Fruit fly (Drosophila melanogaster) whole organism, embryonic: ENCODE results near the gene BOD1.

ENCODE experiments used
- B-H2 ChIP-seq: fragments of 200-800 bp; sonication (Bioruptor generic); optimal IDR thresholded peaks from 2 replicates; lab custom pipeline; 2018; ENCODE audit warnings: missing biosample characterization, mild to moderate bottlenecking, missing genetic modification characterization
- CG10267 ChIP-seq: fragments of 200-800 bp; sonication (Bioruptor generic); optimal IDR thresholded peaks from 2 replicates; lab custom pipeline; 2018; ENCODE audit warnings: missing biosample characterization, mild to moderate bottlenecking, missing genetic modification characterization, moderate library complexity
- CG12391 ChIP-seq: fragments of 200-800 bp; sonication (Bioruptor generic); optimal IDR thresholded peaks from 3 replicates; lab custom pipeline; 2018; ENCODE audit warnings: missing biosample characterization, mild to moderate bottlenecking, missing genetic modification characterization, moderate library complexity
- CG13287 ChIP-seq: fragments of 200-800 bp; sonication (Bioruptor generic); IDR thresholded peaks from 2 replicates; pipeline ENCODE4 v1.3.6; 2022; ENCODE audit warnings: missing biosample characterization, missing genetic modification characterization; ENCODE audit not compliant: partially characterized antibody
- CG14050 ChIP-seq: fragments of 200-800 bp; sonication (Bioruptor generic); IDR thresholded peaks from 3 replicates; pipeline ENCODE4 v1.3.6; 2022; ENCODE audit warnings: missing biosample characterization, missing genetic modification characterization
- CG14710 ChIP-seq: fragments of 200-800 bp; sonication (Bioruptor generic); optimal IDR thresholded peaks from 3 replicates; lab custom pipeline; 2019; ENCODE audit warnings: missing biosample characterization, mild to moderate bottlenecking, missing genetic modification characterization, moderate library complexity
- CG1529 ChIP-seq: fragments of 200-800 bp; sonication (Bioruptor generic); optimal IDR thresholded peaks from 3 replicates; lab custom pipeline; 2018; ENCODE audit warnings: missing biosample characterization, missing genetic modification characterization
- CG16863 ChIP-seq: fragments of 200-800 bp; sonication (Bioruptor generic); optimal IDR thresholded peaks from 3 replicates; lab custom pipeline; 2016; ENCODE audit warnings: missing biosample characterization, missing genetic modification characterization
- CG17568 ChIP-seq: fragments of 200-800 bp; sonication (Bioruptor generic); optimal IDR thresholded peaks from 2 replicates; lab custom pipeline; 2018; ENCODE audit warnings: missing biosample characterization, mild to moderate bottlenecking, missing genetic modification characterization, moderate library complexity
- CG1832 ChIP-seq: fragments of 200-800 bp; sonication (Bioruptor generic); optimal IDR thresholded peaks from 2 replicates; lab custom pipeline; 2017; ENCODE audit warnings: missing biosample characterization, mild to moderate bottlenecking, missing genetic modification characterization, inconsistent platforms
- CG18619 ChIP-seq: fragments of 200-800 bp; sonication (Bioruptor generic); optimal IDR thresholded peaks from 3 replicates; lab custom pipeline; 2017; ENCODE audit warnings: missing biosample characterization, mild to moderate bottlenecking, missing genetic modification characterization
- CG30403 ChIP-seq: fragments of 200-800 bp; sonication (Bioruptor generic); optimal IDR thresholded peaks from 3 replicates; lab custom pipeline; 2016; ENCODE audit warnings: missing biosample characterization, missing genetic modification characterization
- CG3065 ChIP-seq: fragments of 200-800 bp; sonication (Bioruptor generic); optimal IDR thresholded peaks from 2 replicates; lab custom pipeline; 2016; ENCODE audit warnings: missing biosample characterization, missing genetic modification characterization
- CG34376 ChIP-seq: fragments of 200-800 bp; sonication (Bioruptor generic); optimal IDR thresholded peaks from 2 replicates; lab custom pipeline; 2018; ENCODE audit warnings: missing biosample characterization, mild to moderate bottlenecking, missing genetic modification characterization
- CG6683 ChIP-seq: fragments of 200-800 bp; sonication (Bioruptor generic); optimal IDR thresholded peaks from 2 replicates; lab custom pipeline; 2017; ENCODE audit warnings: missing biosample characterization, mild to moderate bottlenecking, missing genetic modification characterization, missing genetic modification reagents
- CG8359 ChIP-seq: fragments of 200-800 bp; sonication (Bioruptor generic); optimal IDR thresholded peaks from 2 replicates; lab custom pipeline; 2017; ENCODE audit warnings: missing biosample characterization, mild to moderate bottlenecking, missing genetic modification characterization, borderline replicate concordance
- CHES-1-like ChIP-seq: fragments of 200-800 bp; sonication (Bioruptor generic); optimal IDR thresholded peaks from 2 replicates; lab custom pipeline; 2016; ENCODE audit warnings: missing biosample characterization, missing genetic modification characterization
- D19A ChIP-seq: fragments of 200-800 bp; optimal IDR thresholded peaks from 3 replicates; lab custom pipeline; 2019; ENCODE audit warnings: missing biosample characterization, mild to moderate bottlenecking, missing genetic modification characterization, moderate library complexity
- Doc3 ChIP-seq: fragments of 200-800 bp; sonication (Bioruptor generic); IDR thresholded peaks from 3 replicates; pipeline ENCODE4 v1.3.6; 2022; ENCODE audit warnings: missing biosample characterization, missing genetic modification characterization; ENCODE audit not compliant: partially characterized antibody
- Fer2 ChIP-seq: fragments of 200-800 bp; sonication (Bioruptor generic); optimal IDR thresholded peaks from 2 replicates; lab custom pipeline; 2018; ENCODE audit warnings: missing biosample characterization, mild to moderate bottlenecking, missing genetic modification characterization, moderate library complexity
- Hmr ChIP-seq: fragments of 200-800 bp; sonication (Bioruptor generic); optimal IDR thresholded peaks from 3 replicates; lab custom pipeline; 2017; ENCODE audit warnings: mild to moderate bottlenecking, missing biosample characterization, missing genetic modification reagents, missing genetic modification characterization
- Lpt ChIP-seq: fragments of >200 bp; optimal IDR thresholded peaks from 2 replicates; lab custom pipeline; 2018; ENCODE audit warnings: missing biosample characterization, missing genetic modification characterization
- MESR4 ChIP-seq: fragments of 200-800 bp; sonication (Bioruptor generic); optimal IDR thresholded peaks from 2 replicates; lab custom pipeline; 2018; ENCODE audit warnings: missing biosample characterization, mild to moderate bottlenecking, missing genetic modification characterization, moderate library complexity
- Med ChIP-seq: fragments of 200-800 bp; sonication (Bioruptor generic); peaks from one replicate; lab custom pipeline; 2016; ENCODE audit warnings: missing biosample characterization, missing genetic modification characterization, mild to moderate bottlenecking, inconsistent platforms, moderate library complexity
- Nf-YB ChIP-seq: fragments of 200-800 bp; sonication (Bioruptor generic); optimal IDR thresholded peaks from 3 replicates; lab custom pipeline; 2019; ENCODE audit warnings: missing biosample characterization, mild to moderate bottlenecking, missing genetic modification characterization, moderate library complexity
- Nf-YC ChIP-seq: fragments of 200-800 bp; optimal IDR thresholded peaks from 3 replicates; lab custom pipeline; 2019; ENCODE audit warnings: missing biosample characterization, mild to moderate bottlenecking, missing genetic modification characterization, moderate library complexity
- Rfx ChIP-seq: fragments of 200-800 bp; sonication (Bioruptor generic); IDR thresholded peaks from 2 replicates; pipeline ENCODE4 v1.3.6; 2022; ENCODE audit warnings: missing biosample characterization, missing genetic modification characterization
- Six4 ChIP-seq: fragments of 200-800 bp; sonication (Bioruptor generic); optimal IDR thresholded peaks from 2 replicates; lab custom pipeline; 2016; ENCODE audit warnings: missing biosample characterization, missing genetic modification characterization
- Sry-δ ChIP-seq: fragments of 200-800 bp; sonication (Bioruptor generic); optimal IDR thresholded peaks from 2 replicates; lab custom pipeline; 2016; ENCODE audit warnings: missing biosample characterization, missing genetic modification characterization
- YL-1 ChIP-seq: fragments of 200-800 bp; sonication (Bioruptor generic); optimal IDR thresholded peaks from 3 replicates; lab custom pipeline; 2017; ENCODE audit warnings: missing biosample characterization, mild to moderate bottlenecking, missing genetic modification characterization
- caup ChIP-seq: fragments of 200-800 bp; sonication (Bioruptor generic); optimal IDR thresholded peaks from 3 replicates; lab custom pipeline; 2017; ENCODE audit warnings: missing biosample characterization, mild to moderate bottlenecking, missing genetic modification characterization, moderate library complexity; ENCODE audit not compliant: severe bottlenecking
- crol ChIP-seq: fragments of 200-800 bp; sonication (Bioruptor generic); IDR thresholded peaks from 2 replicates; pipeline ENCODE4 v1.3.6; 2022; ENCODE audit warnings: missing biosample characterization, missing genetic modification characterization
- cwo ChIP-seq: fragments of 200-800 bp; sonication (Bioruptor generic); optimal IDR thresholded peaks from 3 replicates; lab custom pipeline; 2017; ENCODE audit warnings: missing biosample characterization, missing genetic modification characterization, mild to moderate bottlenecking, moderate library complexity, missing genetic modification reagents
- danr ChIP-seq: fragments of 200-800 bp; sonication (Bioruptor generic); IDR thresholded peaks from 2 replicates; pipeline ENCODE4 v1.3.6; 2022; ENCODE audit warnings: missing biosample characterization, missing genetic modification characterization
- dmrt99B ChIP-seq: fragments of 200-800 bp; sonication (Bioruptor generic); optimal IDR thresholded peaks from 2 replicates; lab custom pipeline; 2018; ENCODE audit warnings: missing biosample characterization, mild to moderate bottlenecking, missing genetic modification characterization, moderate library complexity
- exex ChIP-seq: fragments of 200-800 bp; sonication (Bioruptor generic); optimal IDR thresholded peaks from 4 replicates; lab custom pipeline; 2018; ENCODE audit warnings: missing biosample characterization, mild to moderate bottlenecking, missing genetic modification characterization, moderate library complexity
- fru ChIP-seq: fragments of >200 bp; optimal IDR thresholded peaks from 2 replicates; lab custom pipeline; 2017
- fu2 ChIP-seq: fragments of 200-800 bp; sonication (Bioruptor generic); optimal IDR thresholded peaks from 2 replicates; lab custom pipeline; 2016; ENCODE audit warnings: missing biosample characterization, missing genetic modification characterization
- gcm ChIP-seq: fragments of 200-800 bp; sonication (Bioruptor generic); optimal IDR thresholded peaks from 2 replicates; lab custom pipeline; 2019; ENCODE audit warnings: missing biosample characterization, mild to moderate bottlenecking, missing genetic modification characterization, moderate library complexity
- grau ChIP-seq: fragments of 200-800 bp; optimal IDR thresholded peaks from 3 replicates; lab custom pipeline; 2019; ENCODE audit warnings: missing biosample characterization, mild to moderate bottlenecking, missing genetic modification characterization, moderate library complexity
- gsb ChIP-seq: fragments of 200-800 bp; sonication (Bioruptor generic); IDR thresholded peaks from 2 replicates; pipeline ENCODE4 v1.3.6; 2022; ENCODE audit warnings: missing biosample characterization, missing genetic modification characterization
- ken ChIP-seq: fragments of 200-800 bp; sonication (Bioruptor generic); IDR thresholded peaks from 3 replicates; pipeline ENCODE4 v1.3.6; 2022; ENCODE audit warnings: missing biosample characterization, missing genetic modification characterization
- seq ChIP-seq: fragments of 200-800 bp; sonication (Bioruptor generic); IDR thresholded peaks from 2 replicates; pipeline ENCODE4 v1.3.6; 2022; ENCODE audit warnings: missing biosample characterization, missing genetic modification characterization
- sim ChIP-seq: fragments of 200-800 bp; sonication (Bioruptor generic); IDR thresholded peaks from 2 replicates; pipeline ENCODE4 v1.3.6; 2022; ENCODE audit warnings: missing biosample characterization, missing genetic modification characterization
- slbo ChIP-seq: fragments of 200-800 bp; sonication (Bioruptor generic); IDR thresholded peaks from 2 replicates; pipeline ENCODE4 v1.3.6; 2022; ENCODE audit warnings: missing biosample characterization, missing genetic modification characterization
- slp2 ChIP-seq: fragments of 200-800 bp; sonication (Bioruptor generic); optimal IDR thresholded peaks from 2 replicates; lab custom pipeline; 2016; ENCODE audit warnings: missing biosample characterization, missing genetic modification characterization
- toy ChIP-seq: fragments of 200-800 bp; sonication (Bioruptor generic); IDR thresholded peaks from 2 replicates; pipeline ENCODE4 v1.3.6; 2022; ENCODE audit warnings: missing biosample characterization, missing genetic modification characterization
- tup ChIP-seq: fragments of 200-800 bp; sonication (Bioruptor generic); optimal IDR thresholded peaks from 2 replicates; lab custom pipeline; 2016; ENCODE audit warnings: missing biosample characterization, mild to moderate bottlenecking, missing genetic modification characterization, moderate library complexity
- usp ChIP-seq: fragments of >200 bp; optimal IDR thresholded peaks from 2 replicates; lab custom pipeline; 2017; ENCODE audit warnings: missing biosample characterization, missing genetic modification characterization
- wdn ChIP-seq: fragments of 200-800 bp; sonication (Bioruptor generic); IDR thresholded peaks from 2 replicates; pipeline ENCODE4 v1.3.6; 2022; ENCODE audit warnings: missing biosample characterization, missing genetic modification characterization

BOD1 gene

dm6 chr3R:27922673-27923175 lies 15.3 kb upstream of the BOD1 start, which contains the start of gene RpL4 (continued):
- peak; percentile 99 for TF ChIP-seq MESR4 (GFP tag; lab: Kevin White, UChicago)
- peak; percentile 65 for TF ChIP-seq gcm (GFP tag; lab: Kevin White, UChicago)
- TF ChIP-seq CG3065 (GFP tag; lab: Kevin White, UChicago) = peak; percentile 68
- TF ChIP-seq CG14050 = peak; percentile 57; the same call in 2 of the 3 replicates
- peak; percentile 39; the same call in 1 of the 2 replicates for TF ChIP-seq danr (GFP tag; lab: Robert Waterston, UW)
- TF ChIP-seq usp = no peak
- TF ChIP-seq Nf-YC (tag; lab: Kevin White, UChicago) = peak; percentile 38
- TF ChIP-seq slbo (GFP tag; lab: Robert Waterston, UW) = peak; percentile 75
- peak; percentile 60 for TF ChIP-seq CG8359 (GFP tag; lab: Kevin White, UChicago)
- TF ChIP-seq toy = peak; percentile 71
- no peak for TF ChIP-seq CG1832
- TF ChIP-seq wdn = peak; percentile 41; the same call in 1 of the 2 replicates
- TF ChIP-seq Rfx (GFP tag; lab: Robert Waterston, UW) = peak; percentile 91
- TF ChIP-seq Sry-δ (GFP tag; lab: Kevin White, UChicago) = peak; percentile 19
- peak; percentile 69 for TF ChIP-seq CG6683
- peak; percentile 64 for TF ChIP-seq grau (tag; lab: Kevin White, UChicago)
- peak; percentile 83 for TF ChIP-seq ken (GFP tag; lab: Robert Waterston, UW)
- TF ChIP-seq Hmr = peak; percentile 94
- peak; percentile 44 for TF ChIP-seq cwo (GFP tag; lab: Kevin White, UChicago)
- peak; percentile 72 for TF ChIP-seq seq (GFP tag; lab: Robert Waterston, UW)
- peak; percentile 90 for TF ChIP-seq CG17568
- TF ChIP-seq slp2 = peak; percentile 72
- peak; percentile 98 for TF ChIP-seq Med (GFP tag; lab: Kevin White, UChicago)
- peak; percentile 77 for TF ChIP-seq CHES-1-like (GFP tag; lab: Kevin White, UChicago)
- peak; percentile 51; the same call in 1 of the 2 replicates for TF ChIP-seq gsb (GFP tag; lab: Robert Waterston, UW)
- no peak for TF ChIP-seq fru (lab: Kevin White, UChicago)
- TF ChIP-seq B-H2 (GFP tag; lab: Kevin White, UChicago) = peak; percentile 96
- peak; percentile 61 for TF ChIP-seq CG16863 (GFP tag; lab: Kevin White, UChicago)
- peak; percentile 67; the same call in 1 of the 2 replicates for TF ChIP-seq sim (GFP tag; lab: Robert Waterston, UW)
- TF ChIP-seq fu2 (GFP tag; lab: Kevin White, UChicago) = peak; percentile 41
- peak; percentile 70 for TF ChIP-seq Fer2 (tag; lab: Kevin White, UChicago)
- peak; percentile 7 for TF ChIP-seq D19A (tag; lab: Kevin White, UChicago)
- TF ChIP-seq Lpt (GFP tag; lab: Kevin White, UChicago) = no peak
- peak; percentile 73 for TF ChIP-seq Nf-YB
- peak; percentile 44 for TF ChIP-seq exex (tag; lab: Kevin White, UChicago)
- peak; percentile 96 for TF ChIP-seq caup (GFP tag; lab: Kevin White, UChicago)
- no peak; the same call in 1 of the 2 replicates for TF ChIP-seq CG13287 (GFP tag; lab: Robert Waterston, UW)
- peak; percentile 64 for TF ChIP-seq dmrt99B
- TF ChIP-seq Six4 (GFP tag; lab: Kevin White, UChicago) = peak; percentile 58
- TF ChIP-seq CG14710 (tag; lab: Kevin White, UChicago) = peak; percentile 76
- peak; percentile 90 for TF ChIP-seq CG10267 (tag; lab: Kevin White, UChicago)
- peak; percentile 93 for TF ChIP-seq CG34376 (GFP tag; lab: Kevin White, UChicago)
- TF ChIP-seq tup = peak; percentile 50
- TF ChIP-seq crol (GFP tag; lab: Robert Waterston, UW) = peak; percentile 38; the same call in 1 of the 2 replicates
- peak; percentile 93 for TF ChIP-seq CG18619 (GFP tag; lab: Kevin White, UChicago)
- TF ChIP-seq YL-1 (GFP tag; lab: Kevin White, UChicago) = peak; percentile 98
- TF ChIP-seq CG1529 (GFP tag; lab: Kevin White, UChicago) = peak; percentile 78
- TF ChIP-seq CG12391 (tag; lab: Kevin White, UChicago) = peak; percentile 86
- peak; percentile 60 for TF ChIP-seq CG30403
- no peak for TF ChIP-seq Doc3 (GFP tag; lab: Robert Waterston, UW)
